Worm (Caenorhabditis elegans) whole organism, mixed stage, embryonic: Measurements from ENCODE around the gene T26H5.4.

ENCODE experiments used
- bed-3 ChIP-seq: fragments of 200-800 bp; sonication (Bioruptor generic); optimal IDR thresholded peaks from 3 replicates; lab custom pipeline; 2018; ENCODE audit warnings: mild to moderate bottlenecking, missing genetic modification characterization, moderate library complexity, missing compliant biosample characterization
- blmp-1 ChIP-seq: fragments of 150-350 bp; optimal IDR thresholded peaks from 2 replicates; lab custom pipeline; 2014; ENCODE audit warnings: missing biosample characterization, missing genetic modification characterization
- ceh-39 ChIP-seq: fragments of 150-350 bp; optimal IDR thresholded peaks from 2 replicates; lab custom pipeline; 2014; ENCODE audit warnings: missing biosample characterization, missing genetic modification characterization
- ceh-83 ChIP-seq: fragments of 200-800 bp; sonication (Bioruptor generic); optimal IDR thresholded peaks from 2 replicates; lab custom pipeline; 2018; ENCODE audit warnings: mild to moderate bottlenecking, missing genetic modification characterization, missing compliant biosample characterization
- ces-1 ChIP-seq: fragments of 150-350 bp; optimal IDR thresholded peaks from 2 replicates; lab custom pipeline; 2014; ENCODE audit warnings: missing biosample characterization, missing genetic modification reagents, missing genetic modification characterization
- cnd-1 ChIP-seq: fragments of 200-800 bp; sonication (Bioruptor generic); optimal IDR thresholded peaks from 2 replicates; lab custom pipeline; 2018; ENCODE audit warnings: mild to moderate bottlenecking, missing genetic modification characterization, missing compliant biosample characterization
- drap-1 ChIP-seq: fragments of 200-800 bp; sonication (Bioruptor generic); optimal IDR thresholded peaks from 3 replicates; lab custom pipeline; 2018; ENCODE audit warnings: mild to moderate bottlenecking, missing genetic modification characterization, missing compliant biosample characterization
- elt-1 ChIP-seq: sonication (generic microtip); optimal IDR thresholded peaks from 2 replicates; lab custom pipeline; 2017; ENCODE audit warnings: missing genetic modification characterization, mild to moderate bottlenecking, missing compliant biosample characterization, antibody characterized with exemption, moderate library complexity, borderline replicate concordance; ENCODE audit not compliant: insufficient read depth
- elt-3 ChIP-seq: fragments of 150-350 bp; optimal IDR thresholded peaks from 2 replicates; lab custom pipeline; 2014; ENCODE audit warnings: missing biosample characterization, missing genetic modification characterization
- flh-1 ChIP-seq: fragments of 200-800 bp; sonication (Bioruptor generic); optimal IDR thresholded peaks from 2 replicates; lab custom pipeline; 2018; ENCODE audit warnings: mild to moderate bottlenecking, missing genetic modification characterization, moderate library complexity, missing compliant biosample characterization
- ham-2 ChIP-seq: fragments of 200-800 bp; sonication (Bioruptor generic); optimal IDR thresholded peaks from 2 replicates; lab custom pipeline; 2018; ENCODE audit warnings: mild to moderate bottlenecking, missing genetic modification characterization, missing compliant biosample characterization
- hlh-1 ChIP-seq: fragments of 150-350 bp; optimal IDR thresholded peaks from 2 replicates; lab custom pipeline; 2014; ENCODE audit warnings: missing biosample characterization, missing genetic modification reagents, missing genetic modification characterization
- lin-13 ChIP-seq: fragments of 150-350 bp; optimal IDR thresholded peaks from 2 replicates; lab custom pipeline; 2014; ENCODE audit warnings: missing biosample characterization, missing genetic modification characterization
- lin-32 ChIP-seq: fragments of 200-800 bp; sonication (Bioruptor generic); optimal IDR thresholded peaks from 2 replicates; lab custom pipeline; 2018; ENCODE audit warnings: mild to moderate bottlenecking, missing genetic modification characterization, missing compliant biosample characterization
- lsy-2 ChIP-seq: fragments of 150-350 bp; optimal IDR thresholded peaks from 2 replicates; lab custom pipeline; 2014; ENCODE audit warnings: missing biosample characterization, missing genetic modification characterization
- mab-5 ChIP-seq: fragments of 150-350 bp; optimal IDR thresholded peaks from 2 replicates; lab custom pipeline; 2014; ENCODE audit warnings: missing biosample characterization, missing genetic modification characterization
- mep-1 ChIP-seq: fragments of 150-350 bp; optimal IDR thresholded peaks from 2 replicates; lab custom pipeline; 2017; ENCODE audit warnings: missing biosample characterization, missing genetic modification reagents, missing genetic modification characterization, inconsistent platforms
- mls-2 ChIP-seq: sonication (generic microtip); optimal IDR thresholded peaks from 2 replicates; lab custom pipeline; 2016; ENCODE audit warnings: mild to moderate bottlenecking, missing genetic modification characterization, moderate library complexity, missing compliant biosample characterization
- nhr-12 ChIP-seq: fragments of 150-350 bp; optimal IDR thresholded peaks from 2 replicates; lab custom pipeline; 2014; ENCODE audit warnings: missing biosample characterization, missing genetic modification characterization
- nhr-2 ChIP-seq: fragments of 150-350 bp; optimal IDR thresholded peaks from 2 replicates; lab custom pipeline; 2014; ENCODE audit warnings: missing biosample characterization, missing genetic modification characterization
- nhr-237 ChIP-seq: fragments of 150-350 bp; optimal IDR thresholded peaks from 2 replicates; lab custom pipeline; 2014; ENCODE audit warnings: missing biosample characterization, missing genetic modification characterization
- nhr-28 ChIP-seq: fragments of 150-350 bp; optimal IDR thresholded peaks from 2 replicates; lab custom pipeline; 2014; ENCODE audit warnings: missing biosample characterization, missing genetic modification characterization
- nhr-76 ChIP-seq: sonication (generic microtip); optimal IDR thresholded peaks from 2 replicates; lab custom pipeline; 2017; ENCODE audit warnings: missing biosample characterization, missing genetic modification characterization
- pha-4 ChIP-seq: fragments of 150-350 bp; optimal IDR thresholded peaks from 2 replicates; lab custom pipeline; 2018; ENCODE audit warnings: missing biosample characterization, missing genetic modification reagents, missing genetic modification characterization
- sem-2 ChIP-seq: fragments of 200-800 bp; sonication (Bioruptor generic); optimal IDR thresholded peaks from 2 replicates; lab custom pipeline; 2018; ENCODE audit warnings: mild to moderate bottlenecking, missing genetic modification characterization, missing compliant biosample characterization
- snpc-4 ChIP-seq: fragments of 150-350 bp; optimal IDR thresholded peaks from 2 replicates; lab custom pipeline; 2014; ENCODE audit warnings: missing biosample characterization, missing genetic modification characterization
- sptf-1 ChIP-seq: sonication (generic microtip); optimal IDR thresholded peaks from 2 replicates; lab custom pipeline; 2017; ENCODE audit warnings: mild to moderate bottlenecking, missing genetic modification characterization, moderate library complexity, missing compliant biosample characterization
- tbx-8 ChIP-seq: fragments of 200-800 bp; sonication (Bioruptor generic); optimal IDR thresholded peaks from 2 replicates; lab custom pipeline; 2018; ENCODE audit warnings: mild to moderate bottlenecking, missing genetic modification characterization, moderate library complexity, missing compliant biosample characterization
- unc-120 ChIP-seq: sonication (generic microtip); optimal IDR thresholded peaks from 2 replicates; lab custom pipeline; 2017; ENCODE audit warnings: missing genetic modification characterization, missing compliant biosample characterization; ENCODE audit not compliant: poor library complexity, severe bottlenecking
- unc-39 ChIP-seq: fragments of 150-350 bp; optimal IDR thresholded peaks from 2 replicates; lab custom pipeline; 2014; ENCODE audit warnings: missing biosample characterization, missing genetic modification characterization
- unc-62 ChIP-seq: fragments of 150-350 bp; optimal IDR thresholded peaks from 2 replicates; lab custom pipeline; 2014; ENCODE audit warnings: missing biosample characterization, missing genetic modification reagents, missing genetic modification characterization
- zip-8 ChIP-seq: fragments of 150-350 bp; optimal IDR thresholded peaks from 2 replicates; lab custom pipeline; 2014; ENCODE audit warnings: missing biosample characterization, missing genetic modification characterization
- ztf-11 ChIP-seq: fragments of 150-350 bp; optimal IDR thresholded peaks from 2 replicates; lab custom pipeline; 2014; ENCODE audit warnings: missing biosample characterization, missing genetic modification characterization

T26H5.4 gene

ce11 chrV:15406928-15407327, 41.6 kb downstream of the T26H5.4 start, which contains the start of gene srh-257:
Gene srh-257, plus strand, starts transcription at chrV:15407228.
- no peak for TF ChIP-seq nhr-2
- TF ChIP-seq hlh-1 (tag; lab: Kevin White, UChicago) = no peak
- TF ChIP-seq flh-1 (GFP tag; lab: Kevin White, UChicago) = no peak
- no peak for TF ChIP-seq ceh-83 (GFP tag; lab: Kevin White, UChicago)
- TF ChIP-seq ztf-11 (tag; lab: Kevin White, UChicago) = no peak
- TF ChIP-seq ceh-39 (tag; lab: Kevin White, UChicago) = no peak
- no peak for TF ChIP-seq nhr-12 (tag; lab: Kevin White, UChicago)
- TF ChIP-seq lsy-2 = no peak
- TF ChIP-seq nhr-76 (tag; lab: Kevin White, UChicago) = no peak
- no peak for TF ChIP-seq ham-2 (GFP tag; lab: Kevin White, UChicago)
- no peak for TF ChIP-seq mls-2 (tag; lab: Kevin White, UChicago)
- TF ChIP-seq snpc-4 = no peak
- no peak for TF ChIP-seq drap-1
- no peak for TF ChIP-seq tbx-8 (GFP tag; lab: Kevin White, UChicago)
- TF ChIP-seq mab-5 (tag; lab: Kevin White, UChicago) = no peak
- no peak for TF ChIP-seq mep-1 (tag; lab: Kevin White, UChicago)
- no peak for TF ChIP-seq unc-39 (tag; lab: Kevin White, UChicago)
- TF ChIP-seq, all 35 proteins: peak for 0

ce11 chrV:15404859-15405258, 43.6 kb downstream of the T26H5.4 start, which contains the start of gene srh-258:
Gene srh-258, plus strand, starts transcription at chrV:15405159.
- no peak for TF ChIP-seq lsy-2
- no peak for TF ChIP-seq hlh-1 (tag; lab: Kevin White, UChicago)
- no peak for TF ChIP-seq sem-2 (GFP tag; lab: Kevin White, UChicago)
- no peak for TF ChIP-seq unc-120
- TF ChIP-seq nhr-28 (tag; lab: Kevin White, UChicago) = no peak
- TF ChIP-seq elt-1 (tag; lab: Kevin White, UChicago) = no peak
- TF ChIP-seq lin-13 (tag; lab: Kevin White, UChicago) = no peak
- TF ChIP-seq pha-4 (tag; lab: Kevin White, UChicago) = no peak
- no peak for TF ChIP-seq ham-2 (GFP tag; lab: Kevin White, UChicago)
- TF ChIP-seq ces-1 (GFP tag; lab: Kevin White, UChicago) = no peak
- no peak for TF ChIP-seq lin-32
- no peak for TF ChIP-seq nhr-237
- TF ChIP-seq unc-39 (tag; lab: Kevin White, UChicago) = no peak
- no peak for TF ChIP-seq elt-3
- TF ChIP-seq blmp-1 (tag; lab: Kevin White, UChicago) = no peak
- no peak for TF ChIP-seq ztf-11 (tag; lab: Kevin White, UChicago)
- no peak for TF ChIP-seq mep-1 (tag; lab: Kevin White, UChicago)
- TF ChIP-seq bed-3 = no peak
- no peak for TF ChIP-seq zip-8
- no peak for TF ChIP-seq unc-62 (GFP tag; lab: Kevin White, UChicago)

- TF ChIP-seq cnd-1 (tag; lab: Kevin White, UChicago) (no peak), ceh-83 (GFP tag; lab: Kevin White, UChicago) (no peak), drap-1 (no peak), elt-1 (tag; lab: Kevin White, UChicago) (no peak), elt-3 (no peak), ces-1 (GFP tag; lab: Kevin White, UChicago) (no peak), nhr-28 (tag; lab: Kevin White, UChicago) (no peak), nhr-76 (tag; lab: Kevin White, UChicago) (no peak), ceh-39 (tag; lab: Kevin White, UChicago) (no peak)
These were observed 46.6 kb downstream of the T26H5.4 start, which contains the start of gene fbxa-135 for ce11 chrV:15401856-15402314. Gene fbxa-135, plus strand, starts transcription at chrV:15402264.

ce11 chrV:15399691-15400377, 48.7 kb downstream of the T26H5.4 start, which contains the start of the genes T06E6.15 and sri-7:
Gene T06E6.15, minus strand, starts transcription at chrV:15399791.
Gene sri-7, plus strand, starts transcription at chrV:15400327.
- TF ChIP-seq bed-3 (no peak), ceh-83 (GFP tag; lab: Kevin White, UChicago) (no peak), zip-8 (no peak), ham-2 (GFP tag; lab: Kevin White, UChicago) (no peak), sptf-1 (tag; lab: Kevin White, UChicago) (no peak), cnd-1 (tag; lab: Kevin White, UChicago) (no peak), nhr-2 (no peak), lsy-2 (no peak), lin-13 (tag; lab: Kevin White, UChicago) (no peak), pha-4 (tag; lab: Kevin White, UChicago) (no peak)
- TF ChIP-seq, all 35 proteins: peak for 0
